Fruit fly (Drosophila melanogaster): ENCODE measurements around the gene Sry-delta.
A peak's percentile ranks its signal among the peaks of the same experiment; 100 is the strongest.

The Sry-delta gene

dm6 chr3R:30061154-30061482 lies 18.0 kb downstream of the Sry-delta start (continued):
- TF ChIP-seq CG7928 (GFP tag; optimal IDR thresholded peaks at IDR 0.05) (peak; percentile 17), Meics (GFP tag; optimal IDR thresholded peaks at IDR 0.05) (peak; percentile 82), Oli (tag; optimal IDR thresholded peaks at IDR 0.05) (peak; percentile 73), mirr (GFP tag; optimal IDR thresholded peaks at IDR 0.05) (peak; percentile 41), ind (GFP tag; optimal IDR thresholded peaks at IDR 0.05) (peak; percentile 93), CG42726 (GFP tag; IDR thresholded peaks at IDR 0.05; ENCODE audit: partially characterized antibody) (no peak), unpg (GFP tag; optimal IDR thresholded peaks at IDR 0.05) (peak; percentile 92), zfh1 (GFP tag; IDR thresholded peaks at IDR 0.05) (peak; percentile 96), CG3407 (GFP tag; optimal IDR thresholded peaks at IDR 0.05) (peak; percentile 82), sima (GFP tag; optimal IDR thresholded peaks at IDR 0.05) (peak; percentile 88), HLH54F (GFP tag; optimal IDR thresholded peaks at IDR 0.05) (peak; percentile 30), CG11398 (GFP tag; optimal IDR thresholded peaks at IDR 0.05) (peak; percentile 74), fd102C (GFP tag; optimal IDR thresholded peaks at IDR 0.05) (no peak), h (optimal IDR thresholded peaks at IDR 0.05) (no peak), danr (GFP tag; IDR thresholded peaks at IDR 0.05) (peak; percentile 85), CG17612 (GFP tag; IDR thresholded peaks at IDR 0.05) (peak; percentile 75), CG17912 (GFP tag; optimal IDR thresholded peaks at IDR 0.05) (no peak), gt (GFP tag; IDR thresholded peaks at IDR 0.05) (peak; percentile 77), Drgx (GFP tag; IDR thresholded peaks at IDR 0.05) (peak; percentile 91), wdn (GFP tag; IDR thresholded peaks at IDR 0.05) (peak; percentile 73; the same call in 1 of the 2 replicates), D (optimal IDR thresholded peaks at IDR 0.05) (no peak), D (GFP tag; optimal IDR thresholded peaks at IDR 0.05) (peak; percentile 93), Awh (GFP tag; IDR thresholded peaks at IDR 0.05) (peak; percentile 95), CG4404 (GFP tag; IDR thresholded peaks at IDR 0.05) (peak; percentile 57), CG11504 (tag; optimal IDR thresholded peaks at IDR 0.05) (peak; percentile 94), Hmr (GFP tag; optimal IDR thresholded peaks at IDR 0.05) (peak; percentile 68), CG15601 (tag; optimal IDR thresholded peaks at IDR 0.05) (peak; percentile 54), CG10431 (GFP tag; optimal IDR thresholded peaks at IDR 0.05) (peak; percentile 6), mld (GFP tag; IDR thresholded peaks at IDR 0.05; ENCODE audit: partially characterized antibody) (no peak), CG4360 (GFP tag; IDR thresholded peaks at IDR 0.05) (peak; percentile 6; the same call in 1 of the 2 replicates), lola (GFP tag; optimal IDR thresholded peaks at IDR 0.05) (peak in 1 of 3 experiments; percentile 38), cad (GFP tag; optimal IDR thresholded peaks at IDR 0.05) (no peak), ato (GFP tag; IDR thresholded peaks at IDR 0.05; ENCODE audit: partially characterized antibody) (no peak), Dfd (GFP tag; optimal IDR thresholded peaks at IDR 0.05) (no peak), z (GFP tag; IDR thresholded peaks at IDR 0.05) (peak; percentile 56; the same call in 1 of the 3 replicates), btn (GFP tag; optimal IDR thresholded peaks at IDR 0.05) (peak; percentile 77), CG13775 (GFP tag; optimal IDR thresholded peaks at IDR 0.05) (peak; percentile 33), dmrt11E (tag; optimal IDR thresholded peaks at IDR 0.05) (peak; percentile 58), Pdp1 (GFP tag; optimal IDR thresholded peaks at IDR 0.05) (peak; percentile 87 to 89), otp (GFP tag; IDR thresholded peaks at IDR 0.05) (peak; percentile 93), dmrt99B (tag; optimal IDR thresholded peaks at IDR 0.05) (peak; percentile 95), fd3F (GFP tag; optimal IDR thresholded peaks at IDR 0.05) (peak; percentile 52), BtbVII (GFP tag; optimal IDR thresholded peaks at IDR 0.05) (peak; percentile 76), oc (tag; optimal IDR thresholded peaks at IDR 0.05) (peak; percentile 83), CG31224 (GFP tag; IDR thresholded peaks at IDR 0.05) (peak; percentile 71), Sox100B (GFP tag; optimal IDR thresholded peaks at IDR 0.05) (peak; percentile 91), CG1529 (GFP tag; optimal IDR thresholded peaks at IDR 0.05) (peak; percentile 63), Elba2 (GFP tag; optimal IDR thresholded peaks at IDR 0.05) (no peak), kah (GFP tag; optimal IDR thresholded peaks at IDR 0.05) (peak; percentile 86), lbe (GFP tag; optimal IDR thresholded peaks at IDR 0.05) (peak; percentile 87), Bdp1 (GFP tag; optimal IDR thresholded peaks at IDR 0.05) (peak; percentile 35), Aef1 (GFP tag; IDR thresholded peaks at IDR 0.05) (peak; percentile 92)
